Worm (Caenorhabditis elegans): ENCODE measurements around the gene dsb-1.
A peak's percentile ranks its signal among the peaks of the same experiment; 100 is the strongest.

dsb-1 gene

DNA sequence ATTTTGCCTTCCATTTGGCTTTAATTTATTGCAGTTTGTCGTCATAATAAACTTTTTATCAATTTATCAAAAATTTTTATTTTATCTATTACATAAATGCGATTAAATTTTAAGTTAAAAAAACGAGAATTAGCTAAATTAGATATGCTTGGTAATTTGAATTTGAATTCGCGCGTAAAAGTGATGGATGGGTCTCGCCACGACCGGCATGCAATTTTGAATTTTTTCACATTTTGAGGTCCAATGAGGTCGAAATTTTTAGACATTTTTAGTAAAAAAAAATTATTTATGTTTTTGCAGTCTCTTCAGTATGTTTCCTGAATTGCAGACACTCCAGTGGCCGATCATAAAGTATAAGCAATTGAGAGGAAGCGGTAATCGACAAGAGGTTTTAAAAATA is at the start of gene dsb-1:
dsb-1 (plus strand) TSS at position 301 of the 400 bp plus-strand sequence.
- TF ChIP-seq unc-62 (GFP tag; optimal IDR thresholded peaks at IDR 0.05) = no peak
- TF ChIP-seq lin-54 (GFP tag; optimal IDR thresholded peaks at IDR 0.05) = peak; percentile 26
- TF ChIP-seq dpl-1 (GFP tag; optimal IDR thresholded peaks at IDR 0.05) = peak; percentile 22
- peak; percentile 47; the same call in 1 of the 2 replicates for TF ChIP-seq madf-6 (GFP tag; IDR thresholded peaks at IDR 0.05)
- TF ChIP-seq mcd-1 (GFP tag; IDR thresholded peaks at IDR 0.05) = 0 out of 2 replicates have a peak, but pooled peaks have one; percentile 8
- TF ChIP-seq F33H1.4 (GFP tag; IDR thresholded peaks at IDR 0.05) = peak; percentile 63
- TF ChIP-seq dox-1 (GFP tag; IDR thresholded peaks at IDR 0.05) = no peak
- TF ChIP-seq efl-1 (GFP tag; optimal IDR thresholded peaks at IDR 0.05) = peak; percentile 40
- TF ChIP-seq lsl-1 (GFP tag; optimal IDR thresholded peaks at IDR 0.05) = peak; percentile 19

DNA sequence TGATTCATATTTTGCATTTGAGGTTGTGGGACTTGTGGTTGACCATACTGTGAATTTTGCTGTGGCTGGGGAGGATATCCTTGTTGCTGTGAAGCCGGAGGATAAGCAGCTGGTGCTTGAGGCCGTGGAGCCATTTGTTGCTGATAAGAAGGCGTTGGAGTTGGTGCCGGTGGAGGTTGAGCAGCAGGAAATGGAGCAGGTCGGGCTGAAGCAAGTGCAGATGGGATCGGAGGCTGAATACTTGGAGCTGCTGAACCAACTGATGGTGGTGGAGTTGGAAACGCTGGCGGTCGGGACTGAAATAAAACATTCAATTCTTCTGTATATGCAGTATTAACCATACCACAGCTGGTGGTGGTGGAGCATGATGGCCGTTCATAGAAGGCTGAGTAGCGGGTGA is 48.7 kb upstream of the dsb-1 start:
- TF ChIP-seq lin-26 (GFP tag; IDR thresholded peaks at IDR 0.05) (no peak), atf-7 (tag; optimal IDR thresholded peaks at IDR 0.05) (no peak), zfh-2 (GFP tag; conservative IDR thresholded peaks at IDR 0.05) (peak; percentile 62), ztf-25 (GFP tag; IDR thresholded peaks at IDR 0.05) (no peak), tbp1 (GFP tag; optimal IDR thresholded peaks at IDR 0.05) (no peak), tlf-1 (GFP tag; optimal IDR thresholded peaks at IDR 0.05) (no peak), ets-4 (GFP tag; optimal IDR thresholded peaks at IDR 0.05) (no peak), egrh-3 (GFP tag; IDR thresholded peaks at IDR 0.05) (peak; percentile 34; the same call in 1 of the 2 replicates), unc-130 (GFP tag; optimal IDR thresholded peaks at IDR 0.05) (no peak), madf-8 (GFP tag; conservative IDR thresholded peaks at IDR 0.05) (no peak)

DNA sequence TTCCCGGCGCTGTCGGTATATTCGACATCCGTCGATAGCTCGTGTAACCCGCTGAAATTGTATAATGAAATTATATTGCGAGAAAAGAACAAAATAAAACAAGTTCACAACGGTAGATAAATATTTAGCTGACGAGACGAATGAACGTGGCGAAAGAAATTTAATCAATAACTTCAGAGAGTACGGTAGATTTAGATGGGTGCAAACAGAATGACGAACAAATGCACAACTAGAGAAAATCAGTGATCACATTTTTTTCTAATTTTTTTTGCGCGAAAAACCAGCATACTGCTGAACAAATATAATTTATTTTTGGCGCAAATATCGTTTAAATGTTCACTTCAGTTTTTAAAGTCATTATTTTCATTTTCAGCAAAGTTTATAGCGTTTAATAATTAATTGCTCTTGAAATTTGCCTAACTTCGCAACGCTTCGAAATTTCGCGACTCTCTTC is 48.0 kb upstream of the dsb-1 start, which contains the start of gene sec-24.2:
sec-24.2 (minus strand) TSS at position 51 of the 454 bp plus-strand sequence.
- no peak for TF ChIP-seq ccch-3 (GFP tag; optimal IDR thresholded peaks at IDR 0.05)
- no peak for TF ChIP-seq lsy-27 (tag; optimal IDR thresholded peaks at IDR 0.05; ENCODE audit: borderline replicate concordance, insufficient read depth)
- TF ChIP-seq ztf-26 (tag; optimal IDR thresholded peaks at IDR 0.05) = no peak
- peak; percentile 83 for TF ChIP-seq lsl-1 (GFP tag; optimal IDR thresholded peaks at IDR 0.05)
- TF ChIP-seq chd-7 (tag; optimal IDR thresholded peaks at IDR 0.05) = no peak
- no peak for TF ChIP-seq sptf-2 (GFP tag; optimal IDR thresholded peaks at IDR 0.05)
- TF ChIP-seq attf-3 (GFP tag; conservative IDR thresholded peaks at IDR 0.05) = no peak
- TF ChIP-seq Y79H2A.3 (GFP tag; conservative IDR thresholded peaks at IDR 0.05) = no peak
- no peak for TF ChIP-seq B0019.2 (GFP tag; conservative IDR thresholded peaks at IDR 0.05)
- TF ChIP-seq efl-1 (GFP tag; optimal IDR thresholded peaks at IDR 0.05) = peak; percentile 82
- TF ChIP-seq unc-62 (GFP tag; optimal IDR thresholded peaks at IDR 0.05) = no peak
- no peak for TF ChIP-seq F49E8.2 (tag; optimal IDR thresholded peaks at IDR 0.05; ENCODE audit: insufficient read depth)
- TF ChIP-seq pbrm-1 (GFP tag; IDR thresholded peaks at IDR 0.05) = no peak
- no peak for TF ChIP-seq nfya-2 (GFP tag; IDR thresholded peaks at IDR 0.05)
- no peak for TF ChIP-seq ceh-58 (GFP tag; IDR thresholded peaks at IDR 0.05)
- no peak for TF ChIP-seq F37B4.10 (GFP tag; IDR thresholded peaks at IDR 0.05)
- TF ChIP-seq F22D6.2 (tag; optimal IDR thresholded peaks at IDR 0.05) = no peak
- TF ChIP-seq cebp-2 (GFP tag; IDR thresholded peaks at IDR 0.05) = no peak
- TF ChIP-seq ceh-100 (GFP tag; IDR thresholded peaks at IDR 0.05) = no peak
- no peak for TF ChIP-seq unc-130 (GFP tag; optimal IDR thresholded peaks at IDR 0.05)
- TF ChIP-seq madf-3 (GFP tag; IDR thresholded peaks at IDR 0.05) = no peak
- no peak for TF ChIP-seq bed-1 (GFP tag; IDR thresholded peaks at IDR 0.05)
- TF ChIP-seq Y95B8A.8 (GFP tag; IDR thresholded peaks at IDR 0.05) = 0 out of 2 replicates have a peak, but pooled peaks have one; percentile 22
- TF ChIP-seq tbx-9 (tag; optimal IDR thresholded peaks at IDR 0.05; ENCODE audit: borderline replicate concordance) = no peak
- TF ChIP-seq egrh-3 (GFP tag; IDR thresholded peaks at IDR 0.05) = no peak
- TF ChIP-seq F33H1.4 (GFP tag; IDR thresholded peaks at IDR 0.05) = peak; percentile 49
- TF ChIP-seq attf-6 (GFP tag; IDR thresholded peaks at IDR 0.05) = 0 out of 2 replicates have a peak, but pooled peaks have one; percentile 25
- peak; percentile 12; the same call in 1 of the 2 replicates for TF ChIP-seq D2030.7 (GFP tag; IDR thresholded peaks at IDR 0.05)
- TF ChIP-seq tlf-1 (GFP tag; optimal IDR thresholded peaks at IDR 0.05) = no peak
- TF ChIP-seq rpc-1 (optimal IDR thresholded peaks at IDR 0.05) = no peak
- TF ChIP-seq rpc-1 (tag; optimal IDR thresholded peaks at IDR 0.05) = no peak
- TF ChIP-seq athp-1 (tag; optimal IDR thresholded peaks at IDR 0.05) = no peak
- TF ChIP-seq dox-1 (GFP tag; IDR thresholded peaks at IDR 0.05) = peak; percentile 24; the same call in 1 of the 2 replicates
- no peak for TF ChIP-seq aptf-3 (GFP tag; IDR thresholded peaks at IDR 0.05)
- TF ChIP-seq ekl-4 (GFP tag; IDR thresholded peaks at IDR 0.05) = no peak
